Fruit fly (Drosophila melanogaster): ENCODE data around the gene CG10616.
A peak's percentile ranks its signal among the peaks of the same experiment; 100 is the strongest.

The CG10616 gene

DNA sequence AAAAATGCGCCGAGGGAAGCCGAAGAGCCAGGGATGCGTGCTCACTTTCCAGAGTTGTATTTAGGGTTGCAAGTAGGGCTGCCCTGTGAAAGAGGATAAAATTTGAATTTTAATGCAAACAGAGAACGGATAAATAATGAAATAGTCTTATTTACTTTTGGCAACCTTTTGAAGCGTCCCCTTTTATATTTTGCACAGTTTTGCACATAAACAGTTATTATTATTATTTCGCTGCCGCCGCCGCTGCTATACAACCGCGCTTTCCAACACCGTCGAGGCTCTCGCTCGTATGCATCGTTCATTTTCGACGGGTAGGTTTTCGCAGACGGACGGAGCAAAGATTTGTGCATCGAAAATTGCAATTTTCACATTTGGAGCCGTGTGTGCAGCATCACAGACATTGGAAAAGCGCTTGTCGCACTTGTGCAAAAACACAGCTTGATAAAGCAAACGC is 43.3 kb downstream of the CG10616 start, which contains the start of the genes sti and tral (continued):
- TF ChIP-seq pho (GFP tag; optimal IDR thresholded peaks at IDR 0.05) = peak; percentile 95
- TF ChIP-seq Poxn (GFP tag; IDR thresholded peaks at IDR 0.05) = peak; percentile 76
- TF ChIP-seq CG11456 (GFP tag; IDR thresholded peaks at IDR 0.05) = peak; percentile 93
- no peak for TF ChIP-seq Hr78 (GFP tag; optimal IDR thresholded peaks at IDR 0.05)
- TF ChIP-seq pros (GFP tag; optimal IDR thresholded peaks at IDR 0.05) = peak; percentile 19
- TF ChIP-seq Ravus (GFP tag; IDR thresholded peaks at IDR 0.05) = peak; percentile 62
- peak; percentile 76 for TF ChIP-seq Deaf1 (tag; optimal IDR thresholded peaks at IDR 0.05)
- peak; percentile 77 for TF ChIP-seq CG11398 (GFP tag; optimal IDR thresholded peaks at IDR 0.05)
- TF ChIP-seq Dfd (GFP tag; optimal IDR thresholded peaks at IDR 0.05) = no peak
- TF ChIP-seq B-H1 (GFP tag; IDR thresholded peaks at IDR 0.05) = peak; percentile 76
- no peak for TF ChIP-seq CG6791 (GFP tag; IDR thresholded peaks at IDR 0.05; ENCODE audit: partially characterized antibody)
- TF ChIP-seq ab (GFP tag; optimal IDR thresholded peaks at IDR 0.05) = peak; percentile 83
- peak; percentile 90 for TF ChIP-seq Hmr (GFP tag; optimal IDR thresholded peaks at IDR 0.05)
- TF ChIP-seq CG7786 (GFP tag; optimal IDR thresholded peaks at IDR 0.05) = peak; percentile 95
- no peak for TF ChIP-seq br (optimal IDR thresholded peaks at IDR 0.05)
- TF ChIP-seq lbe (GFP tag; optimal IDR thresholded peaks at IDR 0.05) = peak; percentile 80
- peak; percentile 15 for TF ChIP-seq run (tag; optimal IDR thresholded peaks at IDR 0.05)
- TF ChIP-seq gsb-n (tag; optimal IDR thresholded peaks at IDR 0.05) = no peak
- peak; percentile 87 for TF ChIP-seq tgo (GFP tag; IDR thresholded peaks at IDR 0.05)
- peak; percentile 96 for TF ChIP-seq Dp (GFP tag; optimal IDR thresholded peaks at IDR 0.05)
- peak; percentile 83; the same call in 2 of the 3 replicates for TF ChIP-seq Optix (GFP tag; IDR thresholded peaks at IDR 0.05)
- peak; percentile 59 for TF ChIP-seq odd (GFP tag; optimal IDR thresholded peaks at IDR 0.05)
- TF ChIP-seq CG4404 (GFP tag; IDR thresholded peaks at IDR 0.05) = peak; percentile 82
- peak; percentile 84 for TF ChIP-seq Bdp1 (GFP tag; optimal IDR thresholded peaks at IDR 0.05)
- no peak for TF ChIP-seq crol (GFP tag; IDR thresholded peaks at IDR 0.05)
- TF ChIP-seq CG9932 (GFP tag; IDR thresholded peaks at IDR 0.05) = peak; percentile 96
- TF ChIP-seq nom (GFP tag; optimal IDR thresholded peaks at IDR 0.05) = peak; percentile 51
- peak; percentile 47 for TF ChIP-seq D19A (tag; optimal IDR thresholded peaks at IDR 0.05)
- peak; percentile 84 for TF ChIP-seq CG10209 (GFP tag; optimal IDR thresholded peaks at IDR 0.05)
- TF ChIP-seq Dbx (GFP tag; IDR thresholded peaks at IDR 0.05) = peak; percentile 91
- peak; percentile 54 for TF ChIP-seq pfk (GFP tag; optimal IDR thresholded peaks at IDR 0.05)
- TF ChIP-seq PHDP (tag; optimal IDR thresholded peaks at IDR 0.05) = peak; percentile 84
- TF ChIP-seq Xbp1 (GFP tag; optimal IDR thresholded peaks at IDR 0.05) = peak; percentile 94
- TF ChIP-seq Opbp (GFP tag; IDR thresholded peaks at IDR 0.05; ENCODE audit: partially characterized antibody) = no peak
- peak; percentile 87 for TF ChIP-seq dm (GFP tag; optimal IDR thresholded peaks at IDR 0.05)
- TF ChIP-seq CG10462 (GFP tag; optimal IDR thresholded peaks at IDR 0.05) = peak; percentile 85
- TF ChIP-seq CG18476 (GFP tag; optimal IDR thresholded peaks at IDR 0.05) = peak; percentile 88
- peak; percentile 68 for TF ChIP-seq CG12299 (tag; optimal IDR thresholded peaks at IDR 0.05)
- peak; percentile 88 for TF ChIP-seq Meics (GFP tag; optimal IDR thresholded peaks at IDR 0.05)
- peak; percentile 41; the same call in 1 of the 2 replicates for TF ChIP-seq CG11696 (GFP tag; IDR thresholded peaks at IDR 0.05)
- peak; percentile 76 for TF ChIP-seq Blimp-1 (GFP tag; optimal IDR thresholded peaks at IDR 0.05)
- TF ChIP-seq dan (GFP tag; IDR thresholded peaks at IDR 0.05) = no peak
- TF ChIP-seq CG8089 (GFP tag; optimal IDR thresholded peaks at IDR 0.05) = peak; percentile 89
- peak; percentile 87 for TF ChIP-seq slou (GFP tag; optimal IDR thresholded peaks at IDR 0.05)
- TF ChIP-seq CG17361 (GFP tag; IDR thresholded peaks at IDR 0.05) = peak; percentile 88
- peak; percentile 85 to 93 for TF ChIP-seq chif (GFP tag; optimal IDR thresholded peaks at IDR 0.05)
- peak; percentile 88 for TF ChIP-seq nmo (GFP tag; optimal IDR thresholded peaks at IDR 0.05)
- TF ChIP-seq ase (GFP tag; IDR thresholded peaks at IDR 0.05) = peak; percentile 78
- peak; percentile 79 for TF ChIP-seq CG18262 (tag; optimal IDR thresholded peaks at IDR 0.05)
- peak; percentile 77 for TF ChIP-seq crc (GFP tag; optimal IDR thresholded peaks at IDR 0.05)
- TF ChIP-seq CG3281 (GFP tag; optimal IDR thresholded peaks at IDR 0.05) = peak; percentile 97
